Worm (Caenorhabditis elegans) whole organism, early embryonic: ENCODE data around the gene C37H5.14.

Source experiments
- B0310.2 ChIP-seq: sonication (generic microtip); optimal IDR thresholded peaks from 2 replicates; lab custom pipeline; 2016; ENCODE audit warnings: mild to moderate bottlenecking, missing genetic modification characterization, missing compliant biosample characterization
- F13C5.2 ChIP-seq: sonication (generic microtip); optimal IDR thresholded peaks from 2 replicates; lab custom pipeline; 2017; ENCODE audit warnings: mild to moderate bottlenecking, missing genetic modification characterization, inconsistent platforms, missing compliant biosample characterization
- aly-1 ChIP-seq: sonication (generic microtip); optimal IDR thresholded peaks from 2 replicates; lab custom pipeline; 2016; ENCODE audit warnings: missing genetic modification characterization, missing compliant biosample characterization
- ama-1 ChIP-seq: fragments of 150-350 bp; optimal IDR thresholded peaks from 2 replicates; lab custom pipeline; 2014
- ceh-13 ChIP-seq: fragments of 200-800 bp; sonication (Bioruptor generic); optimal IDR thresholded peaks from 2 replicates; lab custom pipeline; 2018; ENCODE audit warnings: mild to moderate bottlenecking, missing genetic modification characterization, missing compliant biosample characterization
- ceh-36 ChIP-seq: sonication (generic microtip); optimal IDR thresholded peaks from 2 replicates; lab custom pipeline; 2016; ENCODE audit warnings: missing genetic modification characterization, inconsistent platforms, missing compliant biosample characterization
- ets-7 ChIP-seq: sonication (generic microtip); optimal IDR thresholded peaks from 2 replicates; lab custom pipeline; 2016; ENCODE audit warnings: missing genotype, missing genetic modification characterization, missing compliant biosample characterization
- flt-1 ChIP-seq: fragments of 200-800 bp; sonication (Bioruptor generic); IDR thresholded peaks from 2 replicates; pipeline ENCODE4 v1.3.6; 2022; ENCODE audit warnings: missing genetic modification characterization, missing compliant biosample characterization
- hmbx-1 ChIP-seq: sonication (generic microtip); optimal IDR thresholded peaks from 2 replicates; lab custom pipeline; 2016; ENCODE audit warnings: mild to moderate bottlenecking, missing genetic modification characterization, missing compliant biosample characterization
- hmg-4 ChIP-seq: fragments of 200-800 bp; sonication (Bioruptor generic); optimal IDR thresholded peaks from 2 replicates; lab custom pipeline; 2018; ENCODE audit warnings: mild to moderate bottlenecking, missing genetic modification characterization, missing compliant biosample characterization
- hnd-1 ChIP-seq: sonication (generic microtip); optimal IDR thresholded peaks from 2 replicates; lab custom pipeline; 2016; ENCODE audit warnings: missing genetic modification characterization, missing compliant biosample characterization
- pes-1 ChIP-seq: fragments of 200-800 bp; sonication (Bioruptor generic); IDR thresholded peaks from 2 replicates; pipeline ENCODE4 v1.3.6; 2022; ENCODE audit warnings: missing genetic modification reagents, missing genetic modification characterization, missing compliant biosample characterization
- scrt-1 ChIP-seq: fragments of 200-800 bp; sonication (Bioruptor generic); IDR thresholded peaks from 2 replicates; pipeline ENCODE4 v1.3.6; 2022; ENCODE audit warnings: missing genetic modification characterization, missing compliant biosample characterization
- sea-1 ChIP-seq: fragments of 200-800 bp; sonication (Bioruptor generic); conservative IDR thresholded peaks from 2 replicates; pipeline ENCODE4 v1.3.6; 2022; ENCODE audit warnings: missing genetic modification characterization, missing compliant biosample characterization
- tbx-11 ChIP-seq: fragments of 200-800 bp; sonication (Bioruptor generic); IDR thresholded peaks from 2 replicates; pipeline ENCODE4 v1.3.6; 2022; ENCODE audit warnings: missing genetic modification characterization, missing compliant biosample characterization
- tbx-37 ChIP-seq: fragments of 200-800 bp; sonication (Bioruptor generic); conservative IDR thresholded peaks from 2 replicates; pipeline ENCODE4 v1.3.6; 2022; ENCODE audit warnings: missing genetic modification reagents, missing genetic modification characterization, missing compliant biosample characterization
- tra-4 ChIP-seq: sonication (generic microtip); optimal IDR thresholded peaks from 2 replicates; lab custom pipeline; 2017; ENCODE audit warnings: missing genetic modification characterization, missing compliant biosample characterization

The C37H5.14 gene

DNA sequence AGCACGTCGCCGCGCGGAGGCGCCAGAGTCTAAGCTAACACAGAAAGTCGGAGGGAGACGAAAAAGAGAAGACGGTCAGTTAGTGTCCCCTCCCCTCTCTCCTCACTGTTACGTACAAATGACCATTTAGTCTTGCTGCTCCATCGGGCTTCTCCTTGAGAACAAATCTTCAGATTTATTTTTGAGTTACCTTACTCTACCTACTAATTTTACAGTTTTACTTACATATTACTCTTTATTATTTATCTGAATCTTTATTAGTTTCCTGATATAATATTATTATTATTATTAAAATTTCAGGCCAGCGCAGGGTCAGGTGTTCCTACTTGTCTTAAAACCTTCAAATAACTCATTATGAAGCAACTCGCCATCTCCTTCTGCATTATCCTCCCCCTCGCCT, 33.4 kb downstream of the C37H5.14 start, which contains the start of gene R02F11.1:
Gene R02F11.1 (plus strand): TSS at position 301 of the 400 bp plus-strand sequence.
- no peak for TF ChIP-seq ceh-36
- no peak for TF ChIP-seq hmbx-1 (tag; lab: Kevin White, UChicago)
- no peak for TF ChIP-seq scrt-1 (GFP tag; lab: Robert Waterston, UW)
- no peak for TF ChIP-seq ets-7 (tag; lab: Kevin White, UChicago)
- TF ChIP-seq F13C5.2, result no peak
- TF ChIP-seq tbx-11 (GFP tag; lab: Robert Waterston, UW), result no peak
- TF ChIP-seq aly-1 (tag; lab: Kevin White, UChicago), result no peak
- TF ChIP-seq sea-1, result no peak
- TF ChIP-seq ama-1 (lab: Kevin White, UChicago), result no peak
- TF ChIP-seq B0310.2, result no peak

DNA sequence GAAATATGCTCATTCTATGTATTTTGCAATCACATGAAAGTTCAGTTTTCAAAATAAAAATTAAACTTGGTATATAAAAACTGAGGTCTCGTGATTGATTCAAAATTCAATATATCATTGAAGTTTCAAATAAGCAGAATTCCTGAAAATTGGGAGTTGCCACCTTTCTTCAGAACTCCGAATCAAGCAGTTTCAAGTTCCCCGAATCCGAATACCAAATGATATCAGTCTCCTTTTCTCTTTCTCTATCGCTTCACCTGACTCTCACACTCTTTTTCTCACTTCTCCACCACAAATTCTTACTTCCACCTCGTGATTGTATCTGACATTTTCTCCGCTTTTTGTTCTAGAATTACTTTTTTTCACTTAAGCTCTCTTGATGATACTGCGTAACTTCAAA, 39.9 kb downstream of the C37H5.14 start, which contains the start of gene R02F11.2:
Gene R02F11.2 (plus strand): TSS at position 292 of the 400 bp plus-strand sequence.
- TF ChIP-seq B0310.2 (no peak), ets-7 (tag; lab: Kevin White, UChicago) (no peak), hmbx-1 (tag; lab: Kevin White, UChicago) (no peak), tbx-37 (GFP tag; lab: Robert Waterston, UW) (no peak), scrt-1 (GFP tag; lab: Robert Waterston, UW) (no peak), ama-1 (lab: Kevin White, UChicago) (no peak), hmg-4 (GFP tag; lab: Kevin White, UChicago) (no peak), F13C5.2 (no peak), tra-4 (no peak), hnd-1 (no peak), pes-1 (GFP tag; lab: Robert Waterston, UW) (no peak), tbx-11 (GFP tag; lab: Robert Waterston, UW) (no peak), ceh-36 (no peak), sea-1 (no peak), ceh-13 (no peak), flt-1 (GFP tag; lab: Robert Waterston, UW) (no peak), aly-1 (tag; lab: Kevin White, UChicago) (no peak)

DNA sequence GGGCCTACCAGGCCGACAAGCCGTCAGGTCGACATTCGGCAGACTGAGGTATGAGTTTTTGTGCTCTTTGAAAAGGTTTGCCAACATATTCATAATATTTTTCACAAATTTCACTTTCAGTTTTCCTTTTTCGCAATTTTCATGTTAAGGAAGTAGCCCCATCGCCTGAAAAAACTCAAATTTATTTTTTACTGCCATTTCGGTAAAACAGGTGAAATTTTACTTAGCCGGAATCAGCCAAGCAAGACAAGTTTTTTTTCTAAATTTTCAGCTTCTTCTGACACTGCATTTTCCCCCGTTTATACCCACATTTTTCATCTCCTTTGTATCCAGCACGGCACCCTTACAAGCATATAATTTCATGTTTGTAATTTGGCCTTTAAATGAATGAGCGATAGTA, 42.6 kb downstream of the C37H5.14 start, which contains the start of gene R02F11.11:
Gene R02F11.11 (plus strand): TSS at position 301 of the 400 bp plus-strand sequence.
- no peak for TF ChIP-seq hnd-1
- TF ChIP-seq pes-1 (GFP tag; lab: Robert Waterston, UW), result no peak
- no peak for TF ChIP-seq ceh-36
- TF ChIP-seq ceh-13, result no peak
- no peak for TF ChIP-seq tbx-11 (GFP tag; lab: Robert Waterston, UW)
- TF ChIP-seq tbx-37 (GFP tag; lab: Robert Waterston, UW), result no peak
- TF ChIP-seq scrt-1 (GFP tag; lab: Robert Waterston, UW), result no peak
- TF ChIP-seq ets-7 (tag; lab: Kevin White, UChicago), result no peak
- no peak for TF ChIP-seq F13C5.2
- TF ChIP-seq tra-4, result no peak
- TF ChIP-seq hmbx-1 (tag; lab: Kevin White, UChicago), result no peak
- no peak for TF ChIP-seq hmg-4 (GFP tag; lab: Kevin White, UChicago)
- no peak for TF ChIP-seq flt-1 (GFP tag; lab: Robert Waterston, UW)
- no peak for TF ChIP-seq sea-1
- no peak for TF ChIP-seq aly-1 (tag; lab: Kevin White, UChicago)
- TF ChIP-seq B0310.2, result no peak
- TF ChIP-seq ama-1 (lab: Kevin White, UChicago), result no peak

DNA sequence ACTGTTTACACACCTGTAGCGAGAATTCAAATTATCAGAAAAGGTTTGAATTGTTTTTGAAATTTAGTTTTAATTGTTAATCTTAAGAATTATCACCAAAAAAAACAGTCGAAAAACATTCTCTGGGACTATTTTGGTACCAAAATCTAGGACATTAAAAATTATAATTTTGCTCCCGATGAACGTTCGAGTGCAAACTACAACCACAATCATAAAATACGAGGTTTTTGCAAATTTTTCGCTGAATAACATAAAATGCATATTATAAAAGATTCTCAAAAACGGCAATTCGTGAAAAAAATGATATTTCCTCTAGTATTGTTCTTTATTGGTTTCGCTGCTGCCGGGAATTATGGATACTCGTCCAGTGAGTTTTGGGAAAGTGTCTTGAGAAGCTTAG, 43.8 kb downstream of the C37H5.14 start, which contains the start of gene R02F11.12:
Gene R02F11.12 (plus strand): TSS at position 301 of the 400 bp plus-strand sequence.
- no peak for TF ChIP-seq flt-1 (GFP tag; lab: Robert Waterston, UW)
- no peak for TF ChIP-seq B0310.2

DNA sequence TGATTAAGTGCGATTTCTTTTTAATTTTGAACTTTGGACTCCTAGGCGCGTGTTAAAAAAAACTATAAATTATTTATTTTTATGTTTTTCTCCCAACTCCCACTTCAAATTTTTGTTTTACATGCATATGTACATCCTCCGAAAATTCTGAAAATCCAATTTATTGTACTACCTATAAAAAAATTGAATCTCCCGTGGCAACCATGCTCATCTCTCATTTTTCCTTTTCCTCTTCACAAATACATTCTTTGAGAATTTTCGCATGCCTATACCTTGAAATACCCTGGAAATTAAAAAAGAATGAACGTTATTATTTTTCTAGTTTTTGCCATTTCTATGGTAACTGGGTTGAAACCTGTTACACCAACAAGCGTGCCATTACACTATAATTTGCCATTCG, 45.4 kb downstream of the C37H5.14 start, which contains the start of gene R02F11.10:
Gene R02F11.10 (plus strand): TSS at position 301 of the 400 bp plus-strand sequence.
- no peak for TF ChIP-seq scrt-1 (GFP tag; lab: Robert Waterston, UW)
- TF ChIP-seq pes-1 (GFP tag; lab: Robert Waterston, UW), result no peak
- TF ChIP-seq tbx-37 (GFP tag; lab: Robert Waterston, UW), result no peak
- no peak for TF ChIP-seq hmg-4 (GFP tag; lab: Kevin White, UChicago)
- no peak for TF ChIP-seq B0310.2
- no peak for TF ChIP-seq F13C5.2
- no peak for TF ChIP-seq sea-1
- TF ChIP-seq ceh-36, result no peak
- TF ChIP-seq aly-1 (tag; lab: Kevin White, UChicago), result no peak
- TF ChIP-seq hmbx-1 (tag; lab: Kevin White, UChicago), result no peak
- TF ChIP-seq tra-4, result no peak
- no peak for TF ChIP-seq tbx-11 (GFP tag; lab: Robert Waterston, UW)

DNA sequence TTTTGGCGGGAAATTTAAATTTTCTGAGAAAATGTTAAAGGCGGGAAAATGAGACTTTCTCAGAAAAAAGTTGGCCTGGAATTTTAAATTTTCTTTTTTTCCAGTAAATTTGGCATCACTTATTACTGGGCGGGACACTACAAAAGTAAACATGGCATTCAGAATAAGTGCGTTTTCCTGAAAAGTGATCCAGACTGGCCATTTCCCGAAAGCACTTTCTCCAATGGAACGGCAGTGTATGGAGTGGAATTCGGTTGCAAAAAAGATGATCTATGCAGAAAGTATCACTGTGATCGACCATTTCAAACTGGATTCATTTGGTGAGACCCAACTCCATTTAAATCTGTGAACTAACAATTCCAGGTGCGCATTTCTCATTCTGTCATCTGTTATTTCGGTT, 46.3 kb downstream of the C37H5.14 start:
- TF ChIP-seq ama-1 (lab: Kevin White, UChicago) (no peak), B0310.2 (no peak), hmbx-1 (tag; lab: Kevin White, UChicago) (no peak), sea-1 (no peak), hnd-1 (no peak)

DNA sequence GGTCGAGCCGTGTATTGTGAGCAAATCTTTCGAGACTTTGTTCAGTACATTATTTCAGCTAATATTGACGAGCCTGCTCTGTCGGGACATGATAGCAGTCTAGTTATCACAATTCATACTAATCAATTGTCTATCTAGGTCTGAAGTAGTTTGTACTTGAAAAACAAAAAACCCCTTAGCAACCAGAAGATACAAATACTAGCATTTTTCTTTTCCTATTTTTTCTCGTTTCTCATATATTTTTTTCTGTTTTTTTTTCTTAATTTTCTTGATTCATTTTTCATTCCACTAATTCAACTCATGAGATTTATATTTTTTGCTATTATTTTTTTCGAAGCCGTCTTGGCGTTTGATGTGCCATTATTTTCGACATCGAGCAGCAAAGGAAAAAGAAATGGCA, 47.0 kb downstream of the C37H5.14 start, which contains the start of gene R02F11.9:
Gene R02F11.9 (plus strand): TSS at position 301 of the 400 bp plus-strand sequence.
- no peak for TF ChIP-seq tbx-11 (GFP tag; lab: Robert Waterston, UW)
- no peak for TF ChIP-seq flt-1 (GFP tag; lab: Robert Waterston, UW)
- no peak for TF ChIP-seq F13C5.2
- no peak for TF ChIP-seq ets-7 (tag; lab: Kevin White, UChicago)
- TF ChIP-seq aly-1 (tag; lab: Kevin White, UChicago), result no peak
- no peak for TF ChIP-seq scrt-1 (GFP tag; lab: Robert Waterston, UW)
- TF ChIP-seq tbx-37 (GFP tag; lab: Robert Waterston, UW), result no peak
- no peak for TF ChIP-seq tra-4
- no peak for TF ChIP-seq hnd-1
- no peak for TF ChIP-seq hmg-4 (GFP tag; lab: Kevin White, UChicago)
- TF ChIP-seq hmbx-1 (tag; lab: Kevin White, UChicago), result no peak
- TF ChIP-seq sea-1, result no peak
- TF ChIP-seq ceh-36, result no peak
- no peak for TF ChIP-seq ama-1 (lab: Kevin White, UChicago)
- TF ChIP-seq pes-1 (GFP tag; lab: Robert Waterston, UW), result no peak
- no peak for TF ChIP-seq ceh-13
- TF ChIP-seq B0310.2, result no peak
